Worm (Caenorhabditis elegans) whole organism, early embryonic: Measurements from ENCODE around the gene hsp-12.2.

Experiments
- ama-1 ChIP-seq: fragments of 150-350 bp; optimal IDR thresholded peaks from 2 replicates; lab custom pipeline; 2014
- tbx-11 ChIP-seq: fragments of 200-800 bp; sonication (Bioruptor generic); IDR thresholded peaks from 2 replicates; pipeline ENCODE4 v1.3.6; 2022; ENCODE audit warnings: missing genetic modification characterization, missing compliant biosample characterization

DNA sequence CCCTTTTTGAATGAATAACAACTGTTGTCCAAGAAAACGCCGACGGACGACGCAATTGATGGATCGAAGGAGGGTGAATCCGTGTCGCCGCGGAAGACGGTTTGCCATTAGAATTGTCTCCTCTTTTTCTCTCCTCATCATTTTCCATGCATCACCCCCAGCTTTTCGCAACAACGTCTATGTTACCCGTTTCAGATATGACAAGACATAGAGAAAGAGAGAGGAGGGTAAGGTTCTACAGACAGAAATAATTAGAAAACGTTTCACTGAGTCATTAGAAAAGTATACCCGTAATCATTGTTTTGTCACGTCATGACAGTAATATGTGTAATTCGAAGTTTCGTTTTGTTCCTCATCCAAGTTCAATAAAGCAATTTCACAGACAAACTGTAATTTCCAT lies 32.1 kb upstream of the hsp-12.2 start:
- TF ChIP-seq tbx-11 (GFP tag; lab: Robert Waterston, UW) (no peak), ama-1 (lab: Kevin White, UChicago) (no peak)
